Worm (Caenorhabditis elegans) whole organism, early embryonic: Measurements from ENCODE around the gene C26D10.6.

Source experiments
- B0310.2 ChIP-seq: sonication (generic microtip); optimal IDR thresholded peaks from 2 replicates; lab custom pipeline; 2016; ENCODE audit warnings: mild to moderate bottlenecking, missing genetic modification characterization, missing compliant biosample characterization
- F13C5.2 ChIP-seq: sonication (generic microtip); optimal IDR thresholded peaks from 2 replicates; lab custom pipeline; 2017; ENCODE audit warnings: mild to moderate bottlenecking, missing genetic modification characterization, inconsistent platforms, missing compliant biosample characterization
- aly-1 ChIP-seq: sonication (generic microtip); optimal IDR thresholded peaks from 2 replicates; lab custom pipeline; 2016; ENCODE audit warnings: missing genetic modification characterization, missing compliant biosample characterization
- ama-1 ChIP-seq: fragments of 150-350 bp; optimal IDR thresholded peaks from 2 replicates; lab custom pipeline; 2014
- ceh-13 ChIP-seq: fragments of 200-800 bp; sonication (Bioruptor generic); optimal IDR thresholded peaks from 2 replicates; lab custom pipeline; 2018; ENCODE audit warnings: mild to moderate bottlenecking, missing genetic modification characterization, missing compliant biosample characterization
- ceh-36 ChIP-seq: sonication (generic microtip); optimal IDR thresholded peaks from 2 replicates; lab custom pipeline; 2016; ENCODE audit warnings: missing genetic modification characterization, inconsistent platforms, missing compliant biosample characterization
- ets-7 ChIP-seq: sonication (generic microtip); optimal IDR thresholded peaks from 2 replicates; lab custom pipeline; 2016; ENCODE audit warnings: missing genotype, missing genetic modification characterization, missing compliant biosample characterization
- flt-1 ChIP-seq: fragments of 200-800 bp; sonication (Bioruptor generic); IDR thresholded peaks from 2 replicates; pipeline ENCODE4 v1.3.6; 2022; ENCODE audit warnings: missing genetic modification characterization, missing compliant biosample characterization
- hmbx-1 ChIP-seq: sonication (generic microtip); optimal IDR thresholded peaks from 2 replicates; lab custom pipeline; 2016; ENCODE audit warnings: mild to moderate bottlenecking, missing genetic modification characterization, missing compliant biosample characterization
- hmg-4 ChIP-seq: fragments of 200-800 bp; sonication (Bioruptor generic); optimal IDR thresholded peaks from 2 replicates; lab custom pipeline; 2018; ENCODE audit warnings: mild to moderate bottlenecking, missing genetic modification characterization, missing compliant biosample characterization
- hnd-1 ChIP-seq: sonication (generic microtip); optimal IDR thresholded peaks from 2 replicates; lab custom pipeline; 2016; ENCODE audit warnings: missing genetic modification characterization, missing compliant biosample characterization
- pes-1 ChIP-seq: fragments of 200-800 bp; sonication (Bioruptor generic); IDR thresholded peaks from 2 replicates; pipeline ENCODE4 v1.3.6; 2022; ENCODE audit warnings: missing genetic modification reagents, missing genetic modification characterization, missing compliant biosample characterization
- scrt-1 ChIP-seq: fragments of 200-800 bp; sonication (Bioruptor generic); IDR thresholded peaks from 2 replicates; pipeline ENCODE4 v1.3.6; 2022; ENCODE audit warnings: missing genetic modification characterization, missing compliant biosample characterization
- sea-1 ChIP-seq: fragments of 200-800 bp; sonication (Bioruptor generic); conservative IDR thresholded peaks from 2 replicates; pipeline ENCODE4 v1.3.6; 2022; ENCODE audit warnings: missing genetic modification characterization, missing compliant biosample characterization
- tbx-11 ChIP-seq: fragments of 200-800 bp; sonication (Bioruptor generic); IDR thresholded peaks from 2 replicates; pipeline ENCODE4 v1.3.6; 2022; ENCODE audit warnings: missing genetic modification characterization, missing compliant biosample characterization
- tbx-37 ChIP-seq: fragments of 200-800 bp; sonication (Bioruptor generic); conservative IDR thresholded peaks from 2 replicates; pipeline ENCODE4 v1.3.6; 2022; ENCODE audit warnings: missing genetic modification reagents, missing genetic modification characterization, missing compliant biosample characterization
- tra-4 ChIP-seq: sonication (generic microtip); optimal IDR thresholded peaks from 2 replicates; lab custom pipeline; 2017; ENCODE audit warnings: missing genetic modification characterization, missing compliant biosample characterization

C26D10.6 gene

ce11 chrII:8321244-8321643, 33.3 kb downstream of the C26D10.6 start, which contains the start of gene shw-1:
Gene shw-1, minus strand, starts transcription at chrII:8321471.
- no peak for TF ChIP-seq hnd-1
- no peak for TF ChIP-seq tra-4 (tag; lab: Kevin White, UChicago)
- TF ChIP-seq ets-7 (tag; lab: Kevin White, UChicago), result no peak
- no peak for TF ChIP-seq scrt-1 (GFP tag; lab: Robert Waterston, UW)
- no peak for TF ChIP-seq ceh-36
- no peak for TF ChIP-seq tbx-11 (GFP tag; lab: Robert Waterston, UW)
- no peak for TF ChIP-seq F13C5.2 (tag; lab: Kevin White, UChicago)
- no peak for TF ChIP-seq pes-1
- no peak for TF ChIP-seq tbx-37 (GFP tag; lab: Robert Waterston, UW)
- TF ChIP-seq ceh-13, result no peak
- no peak for TF ChIP-seq hmbx-1 (tag; lab: Kevin White, UChicago)
- TF ChIP-seq hmg-4 (GFP tag; lab: Kevin White, UChicago), result no peak
- no peak for TF ChIP-seq aly-1 (tag; lab: Kevin White, UChicago)
- TF ChIP-seq B0310.2, result no peak
- no peak for TF ChIP-seq sea-1

- TF ChIP-seq hnd-1 (no peak), hmg-4 (GFP tag; lab: Kevin White, UChicago) (no peak), pes-1 (no peak), flt-1 (no peak), ceh-13 (no peak), B0310.2 (no peak), tbx-37 (GFP tag; lab: Robert Waterston, UW) (no peak), ama-1 (lab: Kevin White, UChicago) (no peak), F13C5.2 (tag; lab: Kevin White, UChicago) (no peak), hmbx-1 (tag; lab: Kevin White, UChicago) (no peak), sea-1 (no peak)
Measured at ce11 chrII:8316701-8317100, 37.8 kb downstream of the C26D10.6 start.

DNA sequence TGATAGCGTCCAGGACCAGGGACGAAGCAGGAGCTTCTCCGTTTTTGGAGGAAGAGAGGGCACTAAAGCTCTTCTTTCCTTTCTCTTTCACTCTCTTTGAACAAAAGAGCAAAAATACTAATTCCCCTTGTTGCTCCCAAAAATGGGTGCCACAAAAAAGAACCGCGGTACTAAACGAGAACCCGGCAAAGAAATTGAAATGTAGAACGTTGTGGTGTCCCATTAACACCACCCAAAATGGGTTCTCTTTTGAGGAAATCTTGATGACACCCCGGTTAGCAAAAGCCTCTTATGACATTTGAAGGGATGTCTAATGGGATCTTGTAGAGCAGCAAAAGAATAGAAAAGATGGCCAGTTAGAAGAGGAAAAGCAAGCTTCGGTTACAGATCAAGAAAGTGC, 39.7 kb downstream of the C26D10.6 start:
- TF ChIP-seq ets-7 (tag; lab: Kevin White, UChicago) (no peak), pes-1 (no peak), hnd-1 (no peak), ceh-36 (no peak), tra-4 (tag; lab: Kevin White, UChicago) (no peak), F13C5.2 (tag; lab: Kevin White, UChicago) (no peak), hmg-4 (GFP tag; lab: Kevin White, UChicago) (no peak), tbx-11 (GFP tag; lab: Robert Waterston, UW) (no peak)

- no peak for TF ChIP-seq hmg-4 (GFP tag; lab: Kevin White, UChicago)
- no peak for TF ChIP-seq ceh-36
- no peak for TF ChIP-seq tra-4 (tag; lab: Kevin White, UChicago)
- no peak for TF ChIP-seq ets-7 (tag; lab: Kevin White, UChicago)
- no peak for TF ChIP-seq pes-1
- TF ChIP-seq ceh-13, result no peak
- no peak for TF ChIP-seq hmbx-1 (tag; lab: Kevin White, UChicago)
- TF ChIP-seq aly-1 (tag; lab: Kevin White, UChicago), result no peak
- TF ChIP-seq tbx-37 (GFP tag; lab: Robert Waterston, UW), result no peak
- TF ChIP-seq sea-1, result no peak
- TF ChIP-seq hnd-1, result no peak
- TF ChIP-seq scrt-1 (GFP tag; lab: Robert Waterston, UW), result no peak
- no peak for TF ChIP-seq tbx-11 (GFP tag; lab: Robert Waterston, UW)
- no peak for TF ChIP-seq flt-1
- no peak for TF ChIP-seq F13C5.2 (tag; lab: Kevin White, UChicago)
- TF ChIP-seq ama-1 (lab: Kevin White, UChicago), result no peak
- TF ChIP-seq B0310.2, result no peak
Measured at ce11 chrII:8312012-8312411, 42.5 kb downstream of the C26D10.6 start.

DNA sequence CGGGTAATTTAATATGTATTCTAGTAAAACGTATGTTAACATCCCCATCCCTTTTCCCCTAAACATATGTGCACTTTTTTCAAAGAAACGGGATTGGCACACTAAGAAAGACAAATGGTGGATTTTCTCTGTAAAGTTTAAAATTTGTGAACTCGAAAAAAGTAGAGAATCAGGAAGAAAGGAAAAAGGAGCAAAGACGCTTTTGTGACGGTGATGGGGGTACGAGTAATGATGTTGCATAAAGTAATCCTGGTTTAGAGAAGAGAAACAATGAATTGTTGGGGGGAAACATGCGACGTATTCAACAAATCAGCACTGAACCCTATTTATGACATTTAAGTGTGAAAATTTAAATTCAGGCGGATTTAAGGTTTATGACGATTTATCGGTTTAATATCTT, 43.0 kb downstream of the C26D10.6 start:
- TF ChIP-seq F13C5.2 (tag; lab: Kevin White, UChicago) (no peak), ets-7 (tag; lab: Kevin White, UChicago) (no peak), scrt-1 (GFP tag; lab: Robert Waterston, UW) (no peak), pes-1 (no peak), tbx-11 (GFP tag; lab: Robert Waterston, UW) (no peak), ceh-13 (no peak), aly-1 (tag; lab: Kevin White, UChicago) (no peak), hnd-1 (no peak), B0310.2 (no peak), hmbx-1 (tag; lab: Kevin White, UChicago) (no peak), flt-1 (no peak), ceh-36 (no peak), hmg-4 (GFP tag; lab: Kevin White, UChicago) (no peak), sea-1 (no peak), tbx-37 (GFP tag; lab: Robert Waterston, UW) (no peak), ama-1 (lab: Kevin White, UChicago) (no peak), tra-4 (tag; lab: Kevin White, UChicago) (no peak)

DNA sequence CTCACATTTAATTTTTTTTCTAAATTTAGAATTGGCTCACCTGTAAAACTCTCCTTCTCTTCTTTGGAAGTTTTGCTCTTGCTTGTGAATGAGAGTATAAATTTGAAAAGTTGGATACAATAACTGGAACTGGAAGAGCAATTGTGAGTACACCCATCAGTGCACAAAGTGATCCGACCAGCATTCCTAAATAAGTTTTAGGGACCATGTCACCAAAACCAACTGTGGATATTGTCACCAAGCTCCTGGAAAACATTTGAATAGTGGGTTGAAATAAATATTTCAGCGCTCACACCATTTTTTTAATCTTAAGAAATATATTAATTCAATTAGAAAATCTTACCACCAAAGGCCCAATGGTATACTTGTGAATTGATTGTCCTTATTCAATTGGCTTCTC, 46.2 kb downstream of the C26D10.6 start:
- TF ChIP-seq hmg-4 (GFP tag; lab: Kevin White, UChicago) (no peak), sea-1 (no peak), pes-1 (no peak)
